Fruit fly (Drosophila melanogaster) whole organism, prepupa: ENCODE results near the gene Ptip.

ENCODE experiments used
- Blimp-1 ChIP-seq: fragments of 200-800 bp; sonication (Bioruptor generic); optimal IDR thresholded peaks from 3 replicates; lab custom pipeline; 2017; ENCODE audit warnings: missing biosample characterization, missing genetic modification characterization, mild to moderate bottlenecking, moderate library complexity, missing genetic modification reagents
- CG10631 ChIP-seq: fragments of 200-800 bp; sonication (Bioruptor generic); optimal IDR thresholded peaks from 2 replicates; lab custom pipeline; 2016; ENCODE audit warnings: missing biosample characterization, missing genetic modification characterization
- CG10669 ChIP-seq: fragments of 200-800 bp; sonication (Bioruptor generic); optimal IDR thresholded peaks from 3 replicates; lab custom pipeline; 2018; ENCODE audit warnings: missing biosample characterization, mild to moderate bottlenecking, missing genetic modification characterization, moderate library complexity
- CG11294 ChIP-seq: fragments of 200-800 bp; sonication (Bioruptor generic); IDR thresholded peaks from 2 replicates; pipeline ENCODE4 v1.3.6; 2022; ENCODE audit warnings: missing biosample characterization, missing genetic modification characterization
- CG11762 ChIP-seq: fragments of 200-800 bp; sonication (Bioruptor generic); optimal IDR thresholded peaks from 3 replicates; lab custom pipeline; 2016; ENCODE audit warnings: missing biosample characterization, missing genetic modification characterization; ENCODE audit not compliant: insufficient read depth
- CG11902 ChIP-seq: fragments of 200-800 bp; sonication (Bioruptor generic); optimal IDR thresholded peaks from 3 replicates; lab custom pipeline; 2016; ENCODE audit warnings: missing biosample characterization, missing genetic modification characterization
- CG15336 ChIP-seq: fragments of 200-800 bp; sonication (Bioruptor generic); IDR thresholded peaks from 2 replicates; pipeline ENCODE4 v1.3.6; 2022; ENCODE audit warnings: missing biosample characterization, missing genetic modification characterization
- CG1621 ChIP-seq: fragments of 200-800 bp; sonication (Bioruptor generic); optimal IDR thresholded peaks from 3 replicates; lab custom pipeline; 2018; ENCODE audit warnings: missing biosample characterization, mild to moderate bottlenecking, missing genetic modification characterization
- CG3032 ChIP-seq: fragments of 200-800 bp; optimal IDR thresholded peaks from 2 replicates; lab custom pipeline; 2019; ENCODE audit warnings: missing biosample characterization, mild to moderate bottlenecking, missing genetic modification characterization, moderate library complexity
- CG31627 ChIP-seq: fragments of 200-800 bp; sonication (Bioruptor generic); optimal IDR thresholded peaks from 3 replicates; lab custom pipeline; 2016; ENCODE audit warnings: missing biosample characterization, missing genetic modification characterization
- CG34406 ChIP-seq: fragments of 200-800 bp; sonication (Bioruptor generic); optimal IDR thresholded peaks from 3 replicates; lab custom pipeline; 2016; ENCODE audit warnings: missing biosample characterization, missing genetic modification characterization
- CG4318 ChIP-seq: fragments of 200-800 bp; sonication (Bioruptor generic); optimal IDR thresholded peaks from 3 replicates; lab custom pipeline; 2017; ENCODE audit warnings: missing biosample characterization, mild to moderate bottlenecking, missing genetic modification characterization
- CG6163 ChIP-seq: fragments of 200-800 bp; sonication (Bioruptor generic); IDR thresholded peaks from 3 replicates; pipeline ENCODE4 v1.3.6; 2022; ENCODE audit warnings: missing biosample characterization, missing genetic modification characterization
- CG6276 ChIP-seq: fragments of 200-800 bp; sonication (Bioruptor generic); optimal IDR thresholded peaks from 2 replicates; lab custom pipeline; 2017; ENCODE audit warnings: missing biosample characterization, mild to moderate bottlenecking, missing genetic modification characterization
- CG6854 ChIP-seq: fragments of 200-800 bp; sonication (Bioruptor generic); optimal IDR thresholded peaks from 2 replicates; lab custom pipeline; 2017; ENCODE audit warnings: missing biosample characterization, mild to moderate bottlenecking, missing genetic modification characterization
- CG7368 ChIP-seq: fragments of 200-800 bp; sonication (Bioruptor generic); optimal IDR thresholded peaks from 3 replicates; lab custom pipeline; 2016; ENCODE audit warnings: missing biosample characterization, missing genetic modification characterization
- CG8119 ChIP-seq: fragments of 200-800 bp; sonication (Bioruptor generic); IDR thresholded peaks from 3 replicates; pipeline ENCODE4 v1.3.6; 2022; ENCODE audit warnings: missing biosample characterization, missing genetic modification characterization
- CG8632 ChIP-seq: fragments of 200-800 bp; sonication (Bioruptor generic); optimal IDR thresholded peaks from 3 replicates; lab custom pipeline; 2016; ENCODE audit warnings: missing biosample characterization, missing genetic modification characterization
- CG9139 ChIP-seq: fragments of 200-800 bp; sonication (Bioruptor generic); optimal IDR thresholded peaks from 3 replicates; lab custom pipeline; 2017; ENCODE audit warnings: missing biosample characterization, mild to moderate bottlenecking, missing genetic modification characterization
- Eip78C ChIP-seq: fragments of 200-800 bp; sonication (Bioruptor generic); peaks from one replicate; lab custom pipeline; 2016; ENCODE audit warnings: missing biosample characterization, missing genetic modification characterization
- Eip93F ChIP-seq: fragments of 200-800 bp; sonication (Bioruptor generic); optimal IDR thresholded peaks from 2 replicates; lab custom pipeline; 2016; ENCODE audit warnings: missing biosample characterization, mild to moderate bottlenecking, missing genetic modification characterization
- Ets21C ChIP-seq: fragments of 200-800 bp; sonication (Bioruptor generic); optimal IDR thresholded peaks from 3 replicates; lab custom pipeline; 2016; ENCODE audit warnings: missing biosample characterization, missing genetic modification characterization
- Ets96B ChIP-seq: fragments of 200-800 bp; optimal IDR thresholded peaks from 2 replicates; lab custom pipeline; 2019; ENCODE audit warnings: missing biosample characterization, mild to moderate bottlenecking, missing genetic modification characterization, moderate library complexity
- Gug ChIP-seq: fragments of 200-800 bp; sonication (Bioruptor generic); IDR thresholded peaks from 2 replicates; pipeline ENCODE4 v1.3.6; 2022; ENCODE audit warnings: missing biosample characterization, missing genetic modification characterization
- Hr38 ChIP-seq: sonication (Bioruptor generic); optimal IDR thresholded peaks from 2 replicates; lab custom pipeline; 2016; ENCODE audit warnings: missing biosample characterization, missing genetic modification characterization
- Hr39 ChIP-seq: fragments of 200-800 bp; sonication (Bioruptor generic); optimal IDR thresholded peaks from 2 replicates; lab custom pipeline; 2016; ENCODE audit warnings: missing biosample characterization, missing genetic modification characterization
- Smox ChIP-seq: fragments of 200-800 bp; sonication (Bioruptor generic); optimal IDR thresholded peaks from 3 replicates; lab custom pipeline; 2016; ENCODE audit warnings: missing biosample characterization, missing genetic modification characterization
- Sox15 ChIP-seq: fragments of 200-800 bp; sonication (Bioruptor generic); optimal IDR thresholded peaks from 3 replicates; lab custom pipeline; 2016; ENCODE audit warnings: missing biosample characterization, missing genetic modification characterization
- achi ChIP-seq: fragments of 200-800 bp; sonication (Bioruptor generic); optimal IDR thresholded peaks from 3 replicates; lab custom pipeline; 2016; ENCODE audit warnings: missing biosample characterization, missing genetic modification characterization
- acj6 ChIP-seq: fragments of 200-800 bp; sonication (Bioruptor generic); optimal IDR thresholded peaks from 3 replicates; lab custom pipeline; 2016; ENCODE audit warnings: missing biosample characterization, missing genetic modification characterization
- cyc ChIP-seq: fragments of 200-800 bp; sonication (Bioruptor generic); optimal IDR thresholded peaks from 3 replicates; lab custom pipeline; 2016; ENCODE audit warnings: missing biosample characterization, missing genetic modification characterization
- dsx ChIP-seq: fragments of 200-800 bp; optimal IDR thresholded peaks from 3 replicates; lab custom pipeline; 2019; ENCODE audit warnings: missing biosample characterization, mild to moderate bottlenecking, missing genetic modification characterization, moderate library complexity; ENCODE audit not compliant: poor library complexity, severe bottlenecking
- eg ChIP-seq: fragments of 200-800 bp; sonication (Bioruptor generic); IDR thresholded peaks from 3 replicates; pipeline ENCODE4 v1.3.6; 2022; ENCODE audit warnings: missing biosample characterization, missing genetic modification characterization
- fd59A ChIP-seq: fragments of 200-800 bp; sonication (Bioruptor generic); optimal IDR thresholded peaks from 2 replicates; lab custom pipeline; 2017; ENCODE audit warnings: missing biosample characterization, mild to moderate bottlenecking, missing genetic modification characterization, missing genetic modification reagents
- lz ChIP-seq: fragments of 200-800 bp; sonication (Bioruptor generic); optimal IDR thresholded peaks from 3 replicates; lab custom pipeline; 2016; ENCODE audit warnings: missing biosample characterization, missing genetic modification characterization
- pdm3 ChIP-seq: fragments of 200-800 bp; sonication (Bioruptor generic); optimal IDR thresholded peaks from 3 replicates; lab custom pipeline; 2016; ENCODE audit warnings: missing biosample characterization, missing genetic modification characterization
- salr ChIP-seq, 2 experiments: fragments of 200-800 bp; sonication (Bioruptor generic); optimal IDR thresholded peaks; 3 replicates each; lab custom pipeline; 2016 to 2018; ENCODE audit warnings: missing biosample characterization in 2 of 2, missing genetic modification characterization in 2 of 2, mild to moderate bottlenecking in 1 of 2
- ss ChIP-seq, 2 experiments: fragments of 200-800 bp; sonication (Bioruptor generic); optimal IDR thresholded peaks; 2 replicates in 1 of 2; 3 replicates in 1 of 2; lab custom pipeline; 2017 to 2018; ENCODE audit warnings: mild to moderate bottlenecking in 2 of 2, missing biosample characterization in 2 of 2, missing genetic modification characterization in 2 of 2, moderate library complexity in 1 of 2
- vri ChIP-seq: fragments of 200-800 bp; sonication (Bioruptor generic); optimal IDR thresholded peaks from 3 replicates; lab custom pipeline; 2016; ENCODE audit warnings: missing biosample characterization, mild to moderate bottlenecking, missing genetic modification characterization

Ptip gene

dm6 chr3L:14050944-14051548, 22.1 kb upstream of the Ptip start, which contains the start of gene CG6833 (continued):
- TF ChIP-seq Hr38 (no peak), eg (GFP tag; lab: Robert Waterston, UW) (peak; percentile 71), cyc (GFP tag; lab: Kevin White, UChicago) (peak; percentile 87), CG9139 (GFP tag; lab: Kevin White, UChicago) (no peak), Ets21C (peak; percentile 65), CG6276 (GFP tag; lab: Kevin White, UChicago) (no peak), CG11294 (GFP tag; lab: Robert Waterston, UW) (peak; percentile 28; the same call in 1 of the 2 replicates), Eip93F (GFP tag; lab: Kevin White, UChicago) (no peak), CG4318 (peak; percentile 40), CG8119 (GFP tag; lab: Robert Waterston, UW) (peak; percentile 54; the same call in 2 of the 3 replicates), lz (GFP tag; lab: Kevin White, UChicago) (peak; percentile 75), Blimp-1 (no peak), CG31627 (GFP tag; lab: Kevin White, UChicago) (peak; percentile 84), CG1621 (tag; lab: Kevin White, UChicago) (peak; percentile 27), pdm3 (GFP tag; lab: Kevin White, UChicago) (peak; percentile 70), CG6854 (GFP tag; lab: Kevin White, UChicago) (no peak), Sox15 (peak; percentile 51), Gug (GFP tag; lab: Robert Waterston, UW) (no peak), ss (GFP tag; optimal IDR thresholded peaks at IDR 0.05; lab: Kevin White, UChicago) (peak in 1 of 2 experiments; percentile 34)

DNA sequence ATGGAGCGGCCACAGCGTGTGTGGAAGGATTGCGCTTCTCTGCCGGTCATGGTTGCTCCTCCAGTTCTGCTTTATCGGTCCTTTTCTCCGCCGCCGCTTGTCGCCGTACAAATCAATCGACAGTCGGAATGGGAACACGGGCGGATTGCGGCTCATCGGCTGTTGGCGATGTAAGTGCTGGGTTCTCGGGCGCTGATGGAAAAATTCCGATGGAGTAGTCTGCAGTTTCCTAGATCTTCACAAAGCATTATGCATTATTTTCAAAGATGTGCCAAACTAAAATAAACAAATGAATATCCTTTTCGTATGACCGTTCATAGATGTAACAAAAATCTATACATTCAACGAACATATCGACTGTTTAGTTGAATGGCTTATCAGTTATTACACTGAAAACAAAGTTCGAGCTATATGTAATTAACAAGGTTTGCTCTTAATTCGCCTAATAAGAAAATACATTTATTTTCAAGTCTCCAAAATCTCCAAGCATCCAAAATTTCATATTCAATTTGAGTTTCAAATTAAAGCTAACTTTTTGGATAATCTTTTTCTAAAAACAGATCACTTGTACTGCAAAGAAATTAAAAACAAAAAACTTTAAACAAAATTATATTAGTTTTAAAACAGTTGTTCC, 20.8 kb upstream of the Ptip start, which contains the start of gene Neurl4:
Neurl4 (minus strand) TSS at position 273 of the 634 bp plus-strand sequence.
- TF ChIP-seq achi (GFP tag; lab: Kevin White, UChicago) (no peak), Sox15 (peak; percentile 66), CG31627 (GFP tag; lab: Kevin White, UChicago) (peak; percentile 87), CG10669 (GFP tag; lab: Kevin White, UChicago) (no peak), acj6 (no peak), CG11902 (peak; percentile 30), Gug (GFP tag; lab: Robert Waterston, UW) (peak; percentile 83), Ets21C (peak; percentile 68), dsx (GFP tag; lab: Kevin White, UChicago) (no peak), Hr39 (no peak), CG8119 (GFP tag; lab: Robert Waterston, UW) (peak; percentile 75), CG6163 (GFP tag; lab: Robert Waterston, UW) (peak; percentile 87), vri (no peak), CG10631 (no peak), pdm3 (GFP tag; lab: Kevin White, UChicago) (no peak), CG8632 (peak; percentile 77), Smox (GFP tag; lab: Kevin White, UChicago) (no peak), CG3032 (tag; lab: Kevin White, UChicago) (peak; percentile 74), CG6854 (GFP tag; lab: Kevin White, UChicago) (no peak), CG1621 (tag; lab: Kevin White, UChicago) (peak; percentile 50), CG7368 (peak; percentile 56), Ets96B (peak; percentile 78), eg (GFP tag; lab: Robert Waterston, UW) (peak; percentile 76), CG11762 (GFP tag; lab: Kevin White, UChicago) (peak; percentile 50), CG15336 (peak; percentile 80), fd59A (GFP tag; lab: Kevin White, UChicago) (peak; percentile 48), CG34406 (GFP tag; lab: Kevin White, UChicago) (peak; percentile 78), salr (GFP tag; optimal IDR thresholded peaks at IDR 0.05; lab: Kevin White, UChicago) (peak in 1 of 2 experiments; percentile 59), Eip78C (GFP tag; lab: Kevin White, UChicago) (peak; percentile 93)
